Fruit fly (Drosophila melanogaster) whole organism, embryonic: ENCODE data around the gene CG32639.

Experiments used
- BEAF-32 ChIP-seq: fragments of 200-800 bp; sonication (Bioruptor generic); optimal IDR thresholded peaks from 3 replicates; lab custom pipeline; 2017; ENCODE audit warnings: missing biosample characterization, missing genetic modification characterization, mild to moderate bottlenecking, moderate library complexity, missing genetic modification reagents
- CG10565 ChIP-seq: fragments of 200-800 bp; sonication (Bioruptor generic); optimal IDR thresholded peaks from 3 replicates; lab custom pipeline; 2016; ENCODE audit warnings: missing biosample characterization, mild to moderate bottlenecking, missing genetic modification characterization
- CG12659 ChIP-seq: fragments of 200-800 bp; sonication (Bioruptor generic); optimal IDR thresholded peaks from 3 replicates; lab custom pipeline; 2017; ENCODE audit warnings: mild to moderate bottlenecking, missing biosample characterization, missing genetic modification reagents, missing genetic modification characterization
- CG1603 ChIP-seq: fragments of 200-800 bp; sonication (Bioruptor generic); optimal IDR thresholded peaks from 2 replicates; lab custom pipeline; 2019; ENCODE audit warnings: missing biosample characterization, mild to moderate bottlenecking, missing genetic modification characterization, moderate library complexity
- CG17361 ChIP-seq: fragments of 200-800 bp; sonication (Bioruptor generic); IDR thresholded peaks from 3 replicates; pipeline ENCODE4 v1.3.6; 2022; ENCODE audit warnings: missing biosample characterization, missing genetic modification characterization
- CG17829 ChIP-seq: fragments of 200-800 bp; optimal IDR thresholded peaks from 2 replicates; lab custom pipeline; 2019; ENCODE audit warnings: missing biosample characterization, mild to moderate bottlenecking, missing genetic modification characterization, moderate library complexity
- CG2129 ChIP-seq: fragments of 200-800 bp; sonication (Bioruptor generic); IDR thresholded peaks from 2 replicates; pipeline ENCODE4 v1.3.6; 2022; ENCODE audit warnings: missing biosample characterization, missing genetic modification characterization; ENCODE audit not compliant: partially characterized antibody
- CG2875 ChIP-seq: fragments of 200-800 bp; sonication (Bioruptor generic); optimal IDR thresholded peaks from 2 replicates; lab custom pipeline; 2017; ENCODE audit warnings: missing biosample characterization, mild to moderate bottlenecking, missing genetic modification characterization, missing genetic modification reagents
- CG34224 ChIP-seq: fragments of 200-800 bp; sonication (Bioruptor generic); IDR thresholded peaks from 3 replicates; pipeline ENCODE4 v1.3.6; 2022; ENCODE audit warnings: missing biosample characterization, missing genetic modification characterization; ENCODE audit not compliant: partially characterized antibody
- CG42726 ChIP-seq: fragments of 200-800 bp; sonication (Bioruptor generic); IDR thresholded peaks from 2 replicates; pipeline ENCODE4 v1.3.6; 2022; ENCODE audit warnings: missing biosample characterization, missing genetic modification characterization; ENCODE audit not compliant: partially characterized antibody
- CG4360 ChIP-seq: fragments of 200-800 bp; sonication (Bioruptor generic); IDR thresholded peaks from 2 replicates; pipeline ENCODE4 v1.3.6; 2022; ENCODE audit warnings: missing biosample characterization, missing genetic modification characterization
- CG5953 ChIP-seq: fragments of 200-800 bp; sonication (Bioruptor generic); IDR thresholded peaks from 2 replicates; pipeline ENCODE4 v1.3.6; 2022; ENCODE audit warnings: missing biosample characterization, missing genetic modification characterization
- CG8290 ChIP-seq, 3 experiments: fragments of 200-800 bp; sonication (Bioruptor generic); optimal IDR thresholded peaks; 2 replicates each; lab custom pipeline; 2016 to 2019; ENCODE audit warnings: missing biosample characterization in 3 of 3, missing genetic modification characterization in 3 of 3, mild to moderate bottlenecking in 2 of 3, moderate library complexity in 1 of 3
- CG8924 ChIP-seq: fragments of 200-800 bp; optimal IDR thresholded peaks from 3 replicates; lab custom pipeline; 2019; ENCODE audit warnings: missing biosample characterization, mild to moderate bottlenecking, missing genetic modification characterization, moderate library complexity
- E2f2 ChIP-seq: fragments of 200-800 bp; sonication (Bioruptor generic); IDR thresholded peaks from 2 replicates; pipeline ENCODE4 v1.3.6; 2022; ENCODE audit warnings: missing biosample characterization, missing genetic modification characterization
- Fer2 ChIP-seq: fragments of 200-800 bp; sonication (Bioruptor generic); optimal IDR thresholded peaks from 2 replicates; lab custom pipeline; 2018; ENCODE audit warnings: missing biosample characterization, mild to moderate bottlenecking, missing genetic modification characterization, moderate library complexity
- Lpt ChIP-seq: fragments of >200 bp; optimal IDR thresholded peaks from 2 replicates; lab custom pipeline; 2018; ENCODE audit warnings: missing biosample characterization, missing genetic modification characterization
- MESR4 ChIP-seq: fragments of 200-800 bp; sonication (Bioruptor generic); optimal IDR thresholded peaks from 2 replicates; lab custom pipeline; 2018; ENCODE audit warnings: missing biosample characterization, mild to moderate bottlenecking, missing genetic modification characterization, moderate library complexity
- Opbp ChIP-seq: fragments of 200-800 bp; sonication (Bioruptor generic); IDR thresholded peaks from 3 replicates; pipeline ENCODE4 v1.3.6; 2022; ENCODE audit warnings: missing biosample characterization, missing genetic modification characterization; ENCODE audit not compliant: partially characterized antibody
- PHDP ChIP-seq: fragments of 200-800 bp; sonication (Bioruptor generic); optimal IDR thresholded peaks from 3 replicates; lab custom pipeline; 2018; ENCODE audit warnings: missing biosample characterization, mild to moderate bottlenecking, missing genetic modification characterization, moderate library complexity
- Pdp1 ChIP-seq, 2 experiments: fragments of 200-800 bp; sonication (Bioruptor generic); optimal IDR thresholded peaks; 3 replicates each; lab custom pipeline; 2016; ENCODE audit warnings: missing biosample characterization in 2 of 2, missing genetic modification characterization in 2 of 2, mild to moderate bottlenecking in 1 of 2, moderate library complexity in 1 of 2
- Rfx ChIP-seq: fragments of 200-800 bp; sonication (Bioruptor generic); IDR thresholded peaks from 2 replicates; pipeline ENCODE4 v1.3.6; 2022; ENCODE audit warnings: missing biosample characterization, missing genetic modification characterization
- Usf ChIP-seq: fragments of 200-800 bp; sonication (Bioruptor generic); optimal IDR thresholded peaks from 2 replicates; lab custom pipeline; 2017; ENCODE audit warnings: missing genotype, missing biosample characterization, missing genetic modification characterization
- chm ChIP-seq: fragments of 200-800 bp; sonication (Bioruptor generic); IDR thresholded peaks from 2 replicates; pipeline ENCODE4 v1.3.6; 2022; ENCODE audit warnings: missing biosample characterization, missing genetic modification characterization
- dimm ChIP-seq: fragments of 200-800 bp; sonication (Bioruptor generic); IDR thresholded peaks from 2 replicates; pipeline ENCODE4 v1.3.6; 2022; ENCODE audit warnings: missing biosample characterization, missing genetic modification characterization
- dmrt99B ChIP-seq: fragments of 200-800 bp; sonication (Bioruptor generic); optimal IDR thresholded peaks from 2 replicates; lab custom pipeline; 2018; ENCODE audit warnings: missing biosample characterization, mild to moderate bottlenecking, missing genetic modification characterization, moderate library complexity
- gfzf ChIP-seq: fragments of 200-800 bp; sonication (Bioruptor generic); optimal IDR thresholded peaks from 2 replicates; lab custom pipeline; 2016; ENCODE audit warnings: missing biosample characterization, mild to moderate bottlenecking, missing genetic modification characterization, moderate library complexity
- ham ChIP-seq: fragments of 200-800 bp; sonication (Bioruptor generic); IDR thresholded peaks from 2 replicates; pipeline ENCODE4 v1.3.6; 2022; ENCODE audit warnings: missing biosample characterization, missing genetic modification characterization
- lab ChIP-seq: fragments of 200-800 bp; sonication (Bioruptor generic); optimal IDR thresholded peaks from 3 replicates; lab custom pipeline; 2017; ENCODE audit warnings: missing biosample characterization, missing genetic modification characterization, mild to moderate bottlenecking, moderate library complexity, missing genetic modification reagents
- mld ChIP-seq: fragments of 200-800 bp; sonication (Bioruptor generic); IDR thresholded peaks from 3 replicates; pipeline ENCODE4 v1.3.6; 2022; ENCODE audit warnings: missing biosample characterization, missing genetic modification characterization; ENCODE audit not compliant: partially characterized antibody
- nerfin-1 ChIP-seq: fragments of 200-800 bp; sonication (Bioruptor generic); optimal IDR thresholded peaks from 3 replicates; lab custom pipeline; 2019; ENCODE audit warnings: missing biosample characterization, mild to moderate bottlenecking, missing genetic modification characterization, moderate library complexity
- nmo ChIP-seq: fragments of 200-800 bp; sonication (Bioruptor generic); optimal IDR thresholded peaks from 2 replicates; lab custom pipeline; 2018; ENCODE audit warnings: missing biosample characterization, mild to moderate bottlenecking, missing genetic modification characterization, moderate library complexity
- sc ChIP-seq, 3 experiments: fragments of >200 bp in 2 of 3; fragments of 200-800 bp in 1 of 3; sonication (Bioruptor generic) in 1 of 3; optimal IDR thresholded peaks; 2 replicates in 2 of 3; 3 replicates in 1 of 3; lab custom pipeline; 2017; ENCODE audit warnings: mild to moderate bottlenecking in 1 of 3, missing biosample characterization in 1 of 3, missing genetic modification characterization in 1 of 3, missing genetic modification reagents in 1 of 3
- sd ChIP-seq: fragments of 200-800 bp; sonication (Bioruptor generic); optimal IDR thresholded peaks from 3 replicates; lab custom pipeline; 2018; ENCODE audit warnings: missing biosample characterization, mild to moderate bottlenecking, missing genetic modification characterization, moderate library complexity
- stwl ChIP-seq: fragments of 200-800 bp; sonication (Bioruptor generic); optimal IDR thresholded peaks from 3 replicates; lab custom pipeline; 2018; ENCODE audit warnings: missing biosample characterization, mild to moderate bottlenecking, missing genetic modification characterization, moderate library complexity
- tna ChIP-seq: fragments of 200-800 bp; sonication (Bioruptor generic); IDR thresholded peaks from 2 replicates; pipeline ENCODE4 v1.3.6; 2022; ENCODE audit warnings: missing biosample characterization, missing genetic modification characterization; ENCODE audit not compliant: partially characterized antibody
- unc-4 ChIP-seq: fragments of 200-800 bp; sonication (Bioruptor generic); IDR thresholded peaks from 2 replicates; pipeline ENCODE4 v1.3.6; 2022; ENCODE audit warnings: missing biosample characterization, missing genetic modification characterization; ENCODE audit not compliant: partially characterized antibody
- usp ChIP-seq: fragments of >200 bp; optimal IDR thresholded peaks from 2 replicates; lab custom pipeline; 2017; ENCODE audit warnings: missing biosample characterization, missing genetic modification characterization
- yki ChIP-seq: fragments of >200 bp; optimal IDR thresholded peaks from 3 replicates; lab custom pipeline; 2018
- zen2 ChIP-seq: fragments of 200-800 bp; sonication (Bioruptor generic); IDR thresholded peaks from 3 replicates; pipeline ENCODE4 v1.3.6; 2022; ENCODE audit warnings: missing biosample characterization, missing genetic modification characterization; ENCODE audit not compliant: partially characterized antibody
- zfh1 ChIP-seq: fragments of 200-800 bp; sonication (Bioruptor generic); IDR thresholded peaks from 3 replicates; pipeline ENCODE4 v1.3.6; 2022; ENCODE audit warnings: missing biosample characterization, missing genetic modification characterization

CG32639 gene

DNA sequence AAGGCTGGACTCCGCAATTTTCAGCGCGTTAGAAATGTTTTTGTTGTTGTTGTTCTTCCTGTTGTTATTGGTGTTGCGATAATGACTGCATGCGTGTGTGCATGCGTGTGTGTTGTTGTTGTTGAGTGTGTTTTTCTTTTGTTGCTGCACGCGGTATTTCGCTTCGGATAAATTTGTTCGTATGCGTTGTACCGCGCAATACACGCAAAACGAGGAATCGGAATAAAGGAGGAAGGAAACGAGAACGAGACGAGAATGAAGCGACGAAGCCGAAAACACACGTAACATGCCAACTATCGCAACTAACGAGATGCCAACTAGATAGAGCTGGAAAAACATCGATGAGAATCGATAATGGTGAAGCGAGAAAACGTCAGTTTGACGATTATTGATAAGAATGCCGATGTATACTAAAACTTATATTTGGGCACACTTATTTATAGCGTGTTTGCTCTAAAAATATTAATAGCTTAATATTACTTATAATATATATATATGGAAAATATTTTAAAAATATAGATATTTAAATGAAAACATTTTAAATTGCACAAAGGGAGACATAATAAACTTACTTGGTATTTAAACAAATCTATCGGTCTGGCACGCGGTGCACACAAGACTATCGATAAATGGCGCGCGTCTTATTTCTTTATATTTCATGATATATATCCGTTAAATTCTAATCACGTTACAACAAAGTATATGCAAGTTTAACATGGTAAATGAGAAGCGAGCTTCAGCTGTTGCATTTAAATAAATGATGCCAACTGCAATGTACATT, 24.8 kb downstream of the CG32639 start, which contains the start of gene sno (continued):
- TF ChIP-seq CG8290 (GFP tag; optimal IDR thresholded peaks at IDR 0.05; lab: Kevin White, UChicago) = no peak
- TF ChIP-seq CG8290 (tag; optimal IDR thresholded peaks at IDR 0.05; lab: Kevin White, UChicago) = peak in 1 of 2 experiments; percentile 43
- peak; percentile 30 for TF ChIP-seq CG8924 (tag; lab: Kevin White, UChicago)
- TF ChIP-seq PHDP (tag; lab: Kevin White, UChicago) = no peak
- no peak for TF ChIP-seq Fer2 (tag; lab: Kevin White, UChicago)
- TF ChIP-seq Usf (GFP tag; lab: Kevin White, UChicago) = no peak
- no peak for TF ChIP-seq CG10565 (GFP tag; lab: Kevin White, UChicago)
- no peak for TF ChIP-seq ham (GFP tag; lab: Robert Waterston, UW)
- peak; percentile 22 for TF ChIP-seq CG17829 (tag; lab: Kevin White, UChicago)
- TF ChIP-seq tna (GFP tag; lab: Robert Waterston, UW) = peak; percentile 67
- peak; percentile 54 for TF ChIP-seq CG34224 (GFP tag; lab: Robert Waterston, UW)
- TF ChIP-seq zen2 (GFP tag; lab: Robert Waterston, UW) = peak; percentile 64; the same call in 1 of the 3 replicates
- peak; percentile 90 for TF ChIP-seq CG42726
- 0 out of 2 replicates have a peak, but pooled peaks have one; percentile 5 for TF ChIP-seq Rfx (GFP tag; lab: Robert Waterston, UW)
- TF ChIP-seq nmo (GFP tag; lab: Kevin White, UChicago) = peak; percentile 10
- TF ChIP-seq E2f2 = peak; percentile 28; the same call in 1 of the 2 replicates
- TF ChIP-seq CG2875 (GFP tag; lab: Kevin White, UChicago) = no peak
- TF ChIP-seq CG5953 (GFP tag; lab: Robert Waterston, UW) = no peak
- no peak for TF ChIP-seq nerfin-1 (tag; lab: Kevin White, UChicago)
- TF ChIP-seq CG12659 (GFP tag; lab: Kevin White, UChicago) = peak; percentile 45
- peak; percentile 6 for TF ChIP-seq lab (GFP tag; lab: Kevin White, UChicago)
- TF ChIP-seq chm (GFP tag; lab: Robert Waterston, UW) = 0 out of 2 replicates have a peak, but pooled peaks have one; percentile 14
- TF ChIP-seq mld = peak; percentile 87
- TF ChIP-seq usp (GFP tag; lab: Kevin White, UChicago) = no peak
- TF ChIP-seq stwl (tag; lab: Kevin White, UChicago) = peak; percentile 37
- peak; percentile 77 for TF ChIP-seq MESR4 (GFP tag; lab: Kevin White, UChicago)
- peak; percentile 78 for TF ChIP-seq BEAF-32 (GFP tag; lab: Kevin White, UChicago)
- peak; percentile 55 for TF ChIP-seq CG2129
- TF ChIP-seq sd (tag; lab: Kevin White, UChicago) = peak; percentile 3
- TF ChIP-seq dimm (GFP tag; lab: Robert Waterston, UW) = no peak
- TF ChIP-seq sc (optimal IDR thresholded peaks at IDR 0.05; lab: Kevin White, UChicago) = no peak
- no peak for TF ChIP-seq sc (GFP tag; optimal IDR thresholded peaks at IDR 0.05; lab: Kevin White, UChicago)
- peak; percentile 78 for TF ChIP-seq unc-4 (GFP tag; lab: Robert Waterston, UW)
- TF ChIP-seq Pdp1 (GFP tag; optimal IDR thresholded peaks at IDR 0.05; lab: Kevin White, UChicago) = peak in 1 of 2 experiments; percentile 92
- peak; percentile 96 for TF ChIP-seq CG4360 (GFP tag; lab: Robert Waterston, UW)
- 0 out of 3 replicates have a peak, but pooled peaks have one; percentile 12 for TF ChIP-seq CG17361 (GFP tag; lab: Robert Waterston, UW)
- no peak for TF ChIP-seq yki
- peak; percentile 33 for TF ChIP-seq gfzf (GFP tag; lab: Kevin White, UChicago)
- TF ChIP-seq Opbp (GFP tag; lab: Robert Waterston, UW) = peak; percentile 90
- TF ChIP-seq dmrt99B (tag; lab: Kevin White, UChicago) = no peak
- TF ChIP-seq CG1603 (tag; lab: Kevin White, UChicago) = peak; percentile 28
- TF ChIP-seq Lpt (GFP tag; lab: Kevin White, UChicago) = no peak
- no peak for TF ChIP-seq zfh1 (GFP tag; lab: Robert Waterston, UW)
- TF ChIP-seq, all 482 proteins: peak for 77
